Fruit fly (Drosophila melanogaster) Kc167 (cell line): Measurements from ENCODE around the gene CG43255.

Source experiments
- Myc ChIP-seq: fragments of >200 bp; optimal IDR thresholded peaks from 2 replicates; lab custom pipeline; 2017; ENCODE audit warnings: missing external identifiers
- Sin3A ChIP-seq: fragments of >200 bp; optimal IDR thresholded peaks from 2 replicates; lab custom pipeline; 2018; ENCODE audit warnings: missing external identifiers
- insv ChIP-seq: fragments of >200 bp; optimal IDR thresholded peaks from 3 replicates; lab custom pipeline; 2018; ENCODE audit warnings: missing external identifiers

DNA sequence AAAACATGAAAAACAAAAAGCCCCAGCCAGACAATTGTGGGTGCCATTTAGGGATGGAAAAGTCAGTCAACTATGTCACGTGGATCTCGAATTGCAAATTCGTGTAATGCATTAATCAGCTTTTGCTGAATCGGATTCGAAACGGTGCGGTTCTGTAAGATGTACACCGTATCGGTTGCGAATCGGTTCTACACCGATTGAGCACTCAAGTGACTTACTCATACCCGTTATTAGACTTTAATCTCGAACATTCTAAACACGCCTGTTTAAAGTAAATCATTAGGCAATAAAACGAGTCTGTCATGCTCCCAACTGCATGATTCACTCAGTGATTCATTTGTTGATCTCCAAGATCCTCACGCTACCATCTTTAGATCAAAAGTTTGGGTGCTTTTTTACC is 28.3 kb upstream of the CG43255 start:
- no peak for TF ChIP-seq insv (lab: Kevin White, UChicago)
- no peak for TF ChIP-seq Myc
- TF ChIP-seq Sin3A = no peak
